Worm (Caenorhabditis elegans): ENCODE measurements around the gene C07E3.9.
"Not testable (repeated sequence)": the region's sequence is repeated elsewhere in the genome, so short reads cannot be mapped to it uniquely, and the experiment has no call there.

The C07E3.9 gene

ce11 chrII:10302141-10302574 is 48.4 kb upstream of the C07E3.9 start (continued):
- TF ChIP-seq lim-7 (GFP tag; IDR thresholded peaks at IDR 0.05) = 0 out of 2 replicates have a peak, but pooled peaks have one; percentile 49
- TF ChIP-seq lin-1 (GFP tag; IDR thresholded peaks at IDR 0.05) = 0 out of 2 replicates have a peak, but pooled peaks have one; percentile 18
- TF ChIP-seq php-3 (GFP tag; IDR thresholded peaks at IDR 0.05) = 0 out of 2 replicates have a peak, but pooled peaks have one; percentile 32
- not testable (repeated sequence) for TF ChIP-seq daf-16 (GFP tag; optimal IDR thresholded peaks at IDR 0.05)
- peak; percentile 43 for TF ChIP-seq daf-16 (tag; optimal IDR thresholded peaks at IDR 0.05)
- 0 out of 4 replicates have a peak, but pooled peaks of 1 of the 2 experiments have one; percentile 17 for TF ChIP-seq madf-5 (GFP tag; IDR thresholded peaks at IDR 0.05)
- peak; percentile 74 for TF ChIP-seq lin-38 (GFP tag; IDR thresholded peaks at IDR 0.05)
- peak; percentile 49; the same call in 1 of the 2 replicates for TF ChIP-seq hmg-1.1 (GFP tag; IDR thresholded peaks at IDR 0.05)

DNA sequence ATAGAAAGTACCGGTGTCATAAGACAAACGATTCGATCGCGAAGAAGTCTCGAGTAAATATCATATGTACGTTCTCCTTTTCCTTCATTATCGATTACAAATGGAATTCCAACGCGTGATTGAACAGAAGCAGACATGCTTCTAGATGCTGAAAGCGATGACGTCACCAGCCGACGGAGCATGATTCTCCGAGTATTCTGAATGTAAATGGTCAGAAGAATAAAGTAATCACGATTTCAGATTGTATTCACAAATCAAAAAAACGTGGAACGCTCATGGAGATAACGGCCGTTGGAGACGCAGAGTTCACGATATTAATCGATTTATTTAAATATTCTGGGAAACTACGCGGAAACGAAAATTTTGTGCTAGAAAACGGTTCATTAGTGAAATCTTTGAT is 47.9 kb upstream of the C07E3.9 start, which contains the start of gene clpp-1:
clpp-1 (minus strand) TSS at position 197 of the 400 bp plus-strand sequence.
- no peak for TF ChIP-seq unc-39 (tag; optimal IDR thresholded peaks at IDR 0.05)
- no peak for TF ChIP-seq tra-1 (GFP tag; IDR thresholded peaks at IDR 0.05)
- no peak for TF ChIP-seq ceh-20 (GFP tag; IDR thresholded peaks at IDR 0.05)
- TF ChIP-seq pqm-1 (tag; optimal IDR thresholded peaks at IDR 0.05) = no peak
- TF ChIP-seq T20F7.1 (GFP tag; optimal IDR thresholded peaks at IDR 0.05) = peak; percentile 19
- TF ChIP-seq lsy-2 (tag; optimal IDR thresholded peaks at IDR 0.05) = peak in 1 of 2 experiments; percentile 31
- no peak for TF ChIP-seq php-3 (GFP tag; IDR thresholded peaks at IDR 0.05)
- peak; percentile 66; the same call in 1 of the 2 replicates for TF ChIP-seq zfp-3 (GFP tag; conservative IDR thresholded peaks at IDR 0.05)
- TF ChIP-seq zip-2 (tag; optimal IDR thresholded peaks at IDR 0.05) = no peak
- 0 out of 2 replicates have a peak, but pooled peaks have one; percentile 6 for TF ChIP-seq ctbp-1 (GFP tag; IDR thresholded peaks at IDR 0.05)
- peak; percentile 20 for TF ChIP-seq hlh-11 (tag; optimal IDR thresholded peaks at IDR 0.05)
- TF ChIP-seq dpl-1 (GFP tag; optimal IDR thresholded peaks at IDR 0.05) = peak; percentile 17
- TF ChIP-seq hlh-30 (tag; optimal IDR thresholded peaks at IDR 0.05; ENCODE audit: insufficient read depth) = peak; percentile 29
- TF ChIP-seq Y75B8A.6 (GFP tag; IDR thresholded peaks at IDR 0.05) = 0 out of 2 replicates have a peak, but pooled peaks have one; percentile 52
- no peak for TF ChIP-seq attf-4 (tag; optimal IDR thresholded peaks at IDR 0.05)
- TF ChIP-seq dve-1 (tag; optimal IDR thresholded peaks at IDR 0.05; ENCODE audit: insufficient read depth) = peak; percentile 16
- no peak for TF ChIP-seq ceh-44 (GFP tag; IDR thresholded peaks at IDR 0.05)
- no peak for TF ChIP-seq sdz-12 (GFP tag; optimal IDR thresholded peaks at IDR 0.05)
- peak; percentile 16 for TF ChIP-seq mes-2 (tag; optimal IDR thresholded peaks at IDR 0.05; ENCODE audit: poor library complexity, severe bottlenecking)
- TF ChIP-seq mep-1 (tag; optimal IDR thresholded peaks at IDR 0.05) = peak; percentile 32
- no peak for TF ChIP-seq fkh-10 (GFP tag; optimal IDR thresholded peaks at IDR 0.05)
- TF ChIP-seq daf-19 (GFP tag; conservative IDR thresholded peaks at IDR 0.05) = no peak
- TF ChIP-seq tag-97 (GFP tag; IDR thresholded peaks at IDR 0.05) = no peak
- TF ChIP-seq lin-29 (GFP tag; IDR thresholded peaks at IDR 0.05) = no peak
- 0 out of 2 replicates have a peak, but pooled peaks have one; percentile 24 for TF ChIP-seq arid-1 (GFP tag; conservative IDR thresholded peaks at IDR 0.05)
- TF ChIP-seq lir-3 (tag; optimal IDR thresholded peaks at IDR 0.05) = no peak
- TF ChIP-seq Y5F2A.4 (GFP tag; optimal IDR thresholded peaks at IDR 0.05) = no peak
- TF ChIP-seq hif-1 (tag; optimal IDR thresholded peaks at IDR 0.05) = no peak
- no peak for TF ChIP-seq duxl-1 (tag; optimal IDR thresholded peaks at IDR 0.05; ENCODE audit: poor library complexity)
- TF ChIP-seq saeg-2 (GFP tag; IDR thresholded peaks at IDR 0.05) = 0 out of 2 replicates have a peak, but pooled peaks have one; percentile 47
- TF ChIP-seq madf-5 (GFP tag; IDR thresholded peaks at IDR 0.05) = no peak
- TF ChIP-seq gei-8 (GFP tag; optimal IDR thresholded peaks at IDR 0.05) = no peak
- TF ChIP-seq ama-1 (optimal IDR thresholded peaks at IDR 0.05) = peak; percentile 82
- TF ChIP-seq daf-8 (GFP tag; IDR thresholded peaks at IDR 0.05) = no peak
- no peak for TF ChIP-seq fos-1 (tag; optimal IDR thresholded peaks at IDR 0.05)
